Worm (Caenorhabditis elegans): ENCODE results near the gene K03A11.5.

- no peak for TF ChIP-seq him-1 (tag; optimal IDR thresholded peaks at IDR 0.05)
- TF ChIP-seq dao-5 (tag; optimal IDR thresholded peaks at IDR 0.05), result no peak
- TF ChIP-seq W03F9.2 (tag; optimal IDR thresholded peaks at IDR 0.05), result no peak
Measured at ce11 chrX:13088539-13088938, 25.2 kb downstream of the K03A11.5 start.

Measured in whole organism, L4/young adult.